Worm (Caenorhabditis elegans) whole organism, L3 larva: ENCODE data around the gene klp-11.

ENCODE experiments used
- ceh-16 ChIP-seq: sonication (generic microtip); optimal IDR thresholded peaks from 2 replicates; lab custom pipeline; 2017; ENCODE audit warnings: missing biosample characterization, missing genetic modification characterization
- egl-27 ChIP-seq: sonication (generic microtip); optimal IDR thresholded peaks from 4 replicates; lab custom pipeline; 2017; ENCODE audit warnings: missing biosample characterization, missing genetic modification reagents, missing genetic modification characterization
- mml-1 ChIP-seq: fragments of 150-350 bp; sonication (generic microtip); optimal IDR thresholded peaks from 3 replicates; lab custom pipeline; 2014; ENCODE audit warnings: missing biosample characterization, missing genetic modification characterization
- nhr-23 ChIP-seq: fragments of 150-350 bp; optimal IDR thresholded peaks from 2 replicates; lab custom pipeline; 2014; ENCODE audit warnings: missing biosample characterization, missing genetic modification reagents, missing genetic modification characterization
- nhr-43 ChIP-seq: sonication (generic microtip); optimal IDR thresholded peaks from 2 replicates; lab custom pipeline; 2016; ENCODE audit warnings: mild to moderate bottlenecking, missing genetic modification characterization, missing compliant biosample characterization; ENCODE audit not compliant: poor library complexity, severe bottlenecking
- nhr-77 ChIP-seq: fragments of 150-350 bp; optimal IDR thresholded peaks from 2 replicates; lab custom pipeline; 2014; ENCODE audit warnings: missing biosample characterization, missing genetic modification characterization
- zag-1 ChIP-seq: fragments of 150-350 bp; optimal IDR thresholded peaks from 2 replicates; lab custom pipeline; 2014; ENCODE audit warnings: missing biosample characterization, missing genetic modification characterization

ce11 chrIV:8729636-8730035 lies 32.2 kb downstream of the klp-11 start:
- TF ChIP-seq zag-1 (no peak), nhr-77 (tag; lab: Kevin White, UChicago) (no peak), egl-27 (tag; lab: Kevin White, UChicago) (no peak), ceh-16 (tag; lab: Kevin White, UChicago) (no peak), nhr-23 (tag; lab: Kevin White, UChicago) (no peak), nhr-43 (tag; lab: Kevin White, UChicago) (no peak), mml-1 (tag; lab: Kevin White, UChicago) (no peak)
